Fruit fly (Drosophila melanogaster) whole organism: ENCODE results near the gene CG45075.

Experiments used
- CG8478 ChIP-seq: fragments of >200 bp; optimal IDR thresholded peaks from 2 replicates; lab custom pipeline; 2018; ENCODE audit warnings: inconsistent platforms
- Dll ChIP-seq: fragments of >200 bp; optimal IDR thresholded peaks from 2 replicates; lab custom pipeline; 2017
- EcR ChIP-seq, 2 experiments: fragments of >200 bp; optimal IDR thresholded peaks; 2 replicates each; lab custom pipeline; 2017; ENCODE audit warnings: missing biosample characterization in 2 of 2, missing genetic modification characterization in 2 of 2, missing genetic modification reagents in 2 of 2
- pan ChIP-seq: fragments of >200 bp; optimal IDR thresholded peaks from 2 replicates; lab custom pipeline; 2017
- psq ChIP-seq: fragments of >200 bp; optimal IDR thresholded peaks from 2 replicates; lab custom pipeline; 2017
- usp ChIP-seq: fragments of >200 bp; optimal IDR thresholded peaks from 2 replicates; lab custom pipeline; 2017; ENCODE audit warnings: missing biosample characterization, missing genetic modification characterization, mixed read lengths

The CG45075 gene

DNA sequence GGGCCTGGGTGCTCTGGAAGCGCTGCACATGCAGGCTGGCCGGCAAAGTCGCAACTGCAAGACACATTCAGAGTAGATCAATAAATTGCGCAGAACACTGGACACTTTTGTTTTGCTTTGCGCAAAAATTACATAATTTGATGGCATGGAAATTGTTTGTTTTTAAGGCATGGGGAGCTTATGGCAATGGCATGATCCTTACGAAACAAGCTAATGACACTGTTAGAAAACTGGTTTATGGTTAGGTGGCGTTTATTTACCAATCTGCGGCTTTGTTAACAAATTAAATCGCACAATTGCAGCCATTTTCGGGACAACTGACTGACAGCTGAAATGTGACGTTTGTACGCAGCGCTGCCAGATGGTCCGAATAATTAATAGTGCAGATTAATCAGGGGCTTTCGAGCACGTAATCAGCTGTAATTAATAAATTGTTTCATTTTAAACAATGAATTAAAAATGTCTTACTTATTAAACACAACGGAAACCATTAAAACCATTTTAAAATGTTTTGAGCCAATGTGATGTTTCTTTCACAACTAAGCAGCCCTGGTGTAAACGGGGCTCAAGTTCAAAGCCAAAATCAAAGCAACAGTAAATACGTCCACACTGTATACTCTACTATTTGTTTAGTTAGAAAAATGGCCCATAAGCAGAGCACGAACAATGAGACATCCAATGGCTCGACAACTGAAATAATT lies 28.7 kb upstream of the CG45075 start, which contains the start of the genes ND-51 and CG13994:
TSS of gene ND-51 (minus strand) at position 376 of the 701 bp plus-strand sequence.
TSS of gene CG13994 (plus strand) at position 608 of the 701 bp plus-strand sequence.
- TF ChIP-seq usp (GFP tag; lab: Kevin White, UChicago), result no peak
- no peak for TF ChIP-seq psq (lab: Kevin White, UChicago)
- no peak for TF ChIP-seq EcR (GFP tag; optimal IDR thresholded peaks at IDR 0.05; lab: Kevin White, UChicago)
- TF ChIP-seq pan (lab: Kevin White, UChicago), result no peak
- TF ChIP-seq CG8478 (lab: Kevin White, UChicago), result no peak
- no peak for TF ChIP-seq Dll (lab: Kevin White, UChicago)

DNA sequence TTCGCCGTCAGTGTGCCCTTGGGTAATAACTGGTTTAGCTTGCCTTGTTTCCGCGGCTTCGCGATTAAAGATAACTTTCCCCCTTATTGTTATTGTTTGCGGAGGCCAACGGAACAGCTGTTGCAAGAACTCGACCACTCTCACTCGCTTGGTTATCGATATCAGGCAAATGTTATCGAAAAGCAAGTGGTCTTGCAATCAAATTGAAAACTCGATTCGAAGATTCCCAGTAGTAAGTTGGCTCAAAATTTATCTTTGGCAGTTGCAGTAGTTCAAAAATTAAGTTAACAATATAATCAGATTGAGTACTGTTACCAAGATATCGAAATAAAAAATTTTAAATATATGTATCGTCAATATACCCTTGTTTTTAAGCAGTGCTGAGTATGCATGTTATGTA lies 25.4 kb upstream of the CG45075 start, which contains the start of the genes Fbw5 and CG9147:
TSS of gene Fbw5 (minus strand) at position 131 of the 400 bp plus-strand sequence.
TSS of gene CG9147 (plus strand) at position 175 of the 400 bp plus-strand sequence.
- TF ChIP-seq psq (lab: Kevin White, UChicago) (no peak), usp (GFP tag; lab: Kevin White, UChicago) (no peak), EcR (GFP tag; optimal IDR thresholded peaks at IDR 0.05; lab: Kevin White, UChicago) (no peak), Dll (lab: Kevin White, UChicago) (no peak), pan (lab: Kevin White, UChicago) (peak; percentile 97), CG8478 (lab: Kevin White, UChicago) (no peak)

DNA sequence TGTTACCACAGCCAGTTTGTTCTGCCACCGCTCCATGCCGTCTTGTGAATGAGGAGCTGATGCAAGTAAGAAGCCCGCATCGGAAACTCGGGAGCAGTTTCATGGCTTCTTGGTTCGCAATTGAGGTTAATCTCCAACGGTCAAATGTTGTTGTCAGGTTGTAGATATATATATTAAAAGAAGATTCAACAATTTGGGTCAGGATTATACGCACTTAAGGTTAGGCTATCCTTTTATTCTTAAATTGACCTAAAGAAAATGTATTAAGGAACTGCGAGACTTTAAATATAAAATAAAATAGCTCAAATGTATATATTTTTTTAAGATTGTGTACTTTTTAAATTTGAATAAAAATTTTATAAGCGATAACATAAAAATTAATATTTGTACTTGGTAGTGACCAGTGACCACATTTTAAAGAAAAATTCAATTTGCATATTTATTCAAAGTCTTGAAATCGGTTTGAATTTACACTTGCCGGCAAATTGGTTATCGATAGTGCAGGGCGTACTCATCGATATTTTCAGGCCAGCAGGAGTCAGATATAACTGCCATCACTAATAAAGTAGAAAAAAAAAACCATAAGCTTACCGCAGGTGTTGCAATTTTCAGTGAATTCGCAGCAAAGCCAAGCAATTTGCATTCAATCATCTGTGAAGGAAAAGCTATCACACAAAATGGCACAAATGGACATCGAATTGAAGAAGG lies 22.5 kb upstream of the CG45075 start, which contains the start of the genes CG9150 and Pfdn1:
TSS of gene CG9150 (minus strand) at position 51 of the 708 bp plus-strand sequence.
TSS of gene Pfdn1 (plus strand) at position 536 of the 708 bp plus-strand sequence.
- no peak for TF ChIP-seq EcR (GFP tag; optimal IDR thresholded peaks at IDR 0.05; lab: Kevin White, UChicago)

DNA sequence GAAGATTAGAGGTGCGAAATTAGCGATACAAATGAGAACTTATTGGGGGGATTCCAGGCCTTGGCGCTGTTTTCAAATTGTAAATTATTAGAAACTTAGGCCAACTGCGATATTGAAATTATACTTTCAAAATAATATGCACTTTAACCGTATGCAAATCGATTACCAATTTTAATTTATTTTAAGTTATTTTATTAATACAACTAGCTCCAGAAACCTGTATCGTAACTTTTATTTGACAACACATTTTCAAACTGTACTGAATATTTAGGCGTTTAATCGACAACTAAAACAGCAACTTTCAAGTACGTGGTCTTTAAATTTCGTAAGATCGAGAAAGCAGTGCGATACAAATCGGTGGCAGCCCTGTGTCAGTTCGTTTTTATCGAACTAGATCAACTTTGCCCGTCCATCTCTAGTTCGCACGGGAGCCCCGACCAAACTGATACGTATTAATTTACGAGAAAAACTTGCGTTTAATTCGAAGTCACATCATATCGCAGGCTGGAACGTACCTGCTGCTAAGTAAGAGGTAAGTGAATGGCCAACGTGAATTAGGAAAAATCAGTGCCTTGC lies 20.5 kb upstream of the CG45075 start, which contains the start of the genes CG9154 and Kr-h2:
TSS of gene CG9154 (minus strand) at position 31 of the 576 bp plus-strand sequence.
TSS of gene Kr-h2 (plus strand) at position 335 of the 576 bp plus-strand sequence.
- TF ChIP-seq Dll (lab: Kevin White, UChicago), result no peak
- no peak for TF ChIP-seq usp (GFP tag; lab: Kevin White, UChicago)
- no peak for TF ChIP-seq psq (lab: Kevin White, UChicago)
- TF ChIP-seq EcR (GFP tag; optimal IDR thresholded peaks at IDR 0.05; lab: Kevin White, UChicago), result no peak
- no peak for TF ChIP-seq pan (lab: Kevin White, UChicago)
- TF ChIP-seq CG8478 (lab: Kevin White, UChicago), result no peak

DNA sequence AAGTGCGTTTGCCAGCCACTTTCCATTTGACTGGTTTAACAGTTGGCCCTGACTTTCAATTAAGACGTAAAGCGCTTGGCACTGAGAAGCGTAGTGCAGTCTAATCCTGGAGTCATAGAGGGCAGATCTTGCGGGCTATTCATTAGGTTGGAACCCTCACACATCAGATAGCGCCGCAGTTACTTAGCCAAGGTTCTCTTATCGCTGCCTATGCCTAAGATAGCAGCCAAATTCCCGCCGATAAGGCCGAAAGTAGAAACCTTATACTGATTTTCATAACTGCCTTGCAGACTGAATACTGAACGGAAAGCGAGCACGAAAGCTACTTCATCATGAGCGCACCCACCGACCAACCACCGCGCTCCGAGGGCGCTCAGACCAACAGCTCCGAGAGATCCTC lies 19.1 kb upstream of the CG45075 start:
- no peak for TF ChIP-seq EcR (GFP tag; optimal IDR thresholded peaks at IDR 0.05; lab: Kevin White, UChicago)

DNA sequence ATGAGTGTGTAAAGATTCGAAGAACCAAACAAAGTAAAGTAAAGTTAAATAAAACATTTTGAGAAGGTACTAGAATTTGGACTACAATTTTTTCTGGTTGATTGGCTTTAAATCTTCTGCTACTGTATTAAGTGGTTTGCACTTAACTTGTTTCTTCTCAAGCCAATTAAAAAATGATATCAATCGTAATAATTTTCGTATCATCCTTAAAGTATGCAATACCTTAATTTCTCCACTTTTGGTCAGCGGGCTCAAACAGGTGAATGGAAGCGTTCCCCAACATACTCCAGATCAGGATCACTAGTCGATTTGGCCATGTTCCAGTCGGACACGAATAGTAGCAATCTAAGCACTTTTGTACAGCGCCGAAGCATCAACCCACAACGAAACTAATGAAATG lies 17.3 kb upstream of the CG45075 start:
- TF ChIP-seq psq (lab: Kevin White, UChicago) (no peak), Dll (lab: Kevin White, UChicago) (no peak), pan (lab: Kevin White, UChicago) (no peak), usp (GFP tag; lab: Kevin White, UChicago) (no peak), EcR (GFP tag; optimal IDR thresholded peaks at IDR 0.05; lab: Kevin White, UChicago) (no peak), CG8478 (lab: Kevin White, UChicago) (no peak)

DNA sequence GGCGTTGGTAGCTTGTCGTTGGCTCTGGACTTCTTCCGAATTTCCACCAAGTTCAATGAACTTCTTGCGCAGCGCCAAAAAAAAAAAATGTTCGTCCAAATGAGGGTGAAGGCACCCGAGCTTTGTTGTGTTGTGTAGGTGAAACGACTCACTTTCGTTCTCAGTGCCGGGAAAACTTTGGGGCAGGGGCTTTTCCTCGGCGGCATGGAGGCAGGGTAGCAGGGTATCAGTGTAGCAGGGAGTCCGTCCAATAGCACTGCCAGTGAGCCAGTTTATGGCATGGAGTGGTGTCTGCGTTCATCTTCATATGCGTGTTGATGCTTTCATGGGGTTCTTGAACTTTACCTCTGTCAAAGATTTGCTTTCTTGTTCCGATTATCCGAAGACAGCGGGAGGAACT lies 16.9 kb upstream of the CG45075 start:
- TF ChIP-seq Dll (lab: Kevin White, UChicago) (no peak), pan (lab: Kevin White, UChicago) (no peak), psq (lab: Kevin White, UChicago) (no peak), CG8478 (lab: Kevin White, UChicago) (no peak), usp (GFP tag; lab: Kevin White, UChicago) (no peak), EcR (GFP tag; optimal IDR thresholded peaks at IDR 0.05; lab: Kevin White, UChicago) (no peak)

DNA sequence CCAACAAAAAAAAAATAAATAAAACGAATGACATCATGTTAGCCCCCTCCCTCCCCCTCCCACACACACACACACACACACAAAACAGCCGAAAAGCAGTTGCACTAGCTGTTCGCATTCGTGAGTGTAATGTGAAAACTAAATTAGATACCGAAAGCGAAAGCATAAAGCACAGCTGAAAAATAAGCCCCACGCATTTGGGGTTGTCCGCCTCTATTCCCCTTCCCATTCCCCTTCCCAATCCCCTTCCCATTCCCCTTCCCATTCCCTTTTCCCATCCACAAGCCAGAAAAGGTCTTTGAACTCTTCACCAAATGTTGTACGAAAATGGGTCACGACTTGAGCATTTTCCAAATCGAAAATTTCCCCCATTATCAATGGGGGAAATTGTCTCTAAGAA lies 15.9 kb upstream of the CG45075 start:
- TF ChIP-seq psq (lab: Kevin White, UChicago), result no peak
- no peak for TF ChIP-seq usp (GFP tag; lab: Kevin White, UChicago)
- no peak for TF ChIP-seq EcR (GFP tag; optimal IDR thresholded peaks at IDR 0.05; lab: Kevin White, UChicago)
- TF ChIP-seq Dll (lab: Kevin White, UChicago), result no peak
- no peak for TF ChIP-seq CG8478 (lab: Kevin White, UChicago)
- TF ChIP-seq pan (lab: Kevin White, UChicago), result no peak

DNA sequence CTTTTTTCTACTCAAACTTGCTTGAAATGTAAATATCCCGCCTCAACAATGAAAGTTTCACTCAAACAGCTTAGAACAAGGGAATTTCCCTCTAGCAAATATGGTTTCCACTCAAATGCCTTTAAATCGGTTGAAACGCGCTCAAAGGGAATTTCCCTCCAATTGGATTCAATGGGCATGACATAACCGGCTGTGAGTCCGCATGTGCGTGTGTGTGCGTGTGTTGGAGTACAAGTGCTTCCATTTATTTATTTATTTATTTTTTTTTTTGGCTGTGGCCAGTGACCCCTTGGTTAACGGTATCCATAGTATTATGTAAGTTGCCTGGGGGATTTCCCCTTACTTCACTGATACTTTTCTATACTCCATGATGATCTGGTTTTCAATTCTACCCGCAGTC lies 15.1 kb upstream of the CG45075 start:
- no peak for TF ChIP-seq CG8478 (lab: Kevin White, UChicago)
- TF ChIP-seq usp (GFP tag; lab: Kevin White, UChicago), result no peak
- TF ChIP-seq EcR (GFP tag; optimal IDR thresholded peaks at IDR 0.05; lab: Kevin White, UChicago), result no peak
- no peak for TF ChIP-seq pan (lab: Kevin White, UChicago)
- no peak for TF ChIP-seq Dll (lab: Kevin White, UChicago)
- TF ChIP-seq psq (lab: Kevin White, UChicago), result no peak

DNA sequence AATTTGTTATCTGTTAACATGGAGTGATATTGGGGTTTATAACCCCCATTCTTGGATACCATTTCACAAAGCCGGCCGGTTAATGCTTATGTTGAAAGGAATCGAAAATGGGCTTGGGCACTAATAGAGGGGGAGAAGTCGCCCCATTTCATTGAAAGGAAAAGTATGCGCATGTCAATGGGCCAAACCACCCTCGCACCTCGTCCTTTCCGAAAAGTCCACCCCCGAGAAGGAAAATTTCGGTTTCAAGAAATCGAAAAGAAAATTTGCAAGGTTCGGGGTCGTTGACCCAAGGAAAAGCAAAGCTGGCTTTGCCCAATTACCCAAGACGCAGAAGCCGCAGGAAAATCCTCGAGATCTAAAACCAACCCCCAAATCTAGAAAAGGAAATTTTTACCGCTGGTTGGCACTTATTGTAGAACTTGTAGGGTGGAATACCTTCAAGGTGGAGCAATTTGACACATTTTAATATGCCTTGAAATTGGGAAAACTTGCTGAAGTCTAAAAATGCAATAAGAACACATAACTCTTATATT lies 14.3 kb upstream of the CG45075 start:
- TF ChIP-seq CG8478 (lab: Kevin White, UChicago) (no peak), EcR (GFP tag; optimal IDR thresholded peaks at IDR 0.05; lab: Kevin White, UChicago) (peak in 1 of 2 experiments; percentile 16), Dll (lab: Kevin White, UChicago) (no peak), psq (lab: Kevin White, UChicago) (no peak)

DNA sequence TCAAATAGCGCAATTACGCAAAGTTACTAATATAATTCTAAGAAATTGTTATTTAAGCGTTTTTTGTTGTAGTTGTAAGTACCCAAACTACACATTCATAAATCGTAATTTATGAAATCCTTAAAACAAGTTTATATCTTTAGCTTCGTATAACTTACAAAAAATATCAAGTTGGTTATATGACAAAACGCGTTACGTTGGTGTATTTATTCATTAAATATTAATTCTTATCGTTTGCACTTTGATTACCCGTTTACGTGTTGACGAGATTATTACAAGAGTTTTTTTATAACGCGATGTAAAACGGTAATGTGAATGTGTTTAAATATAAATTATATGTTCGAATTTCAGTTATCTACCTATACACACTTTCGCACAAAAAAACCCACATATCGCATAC lies 13.6 kb upstream of the CG45075 start:
- TF ChIP-seq EcR (GFP tag; optimal IDR thresholded peaks at IDR 0.05; lab: Kevin White, UChicago) (no peak), psq (lab: Kevin White, UChicago) (no peak), CG8478 (lab: Kevin White, UChicago) (no peak), pan (lab: Kevin White, UChicago) (no peak), usp (GFP tag; lab: Kevin White, UChicago) (no peak), Dll (lab: Kevin White, UChicago) (no peak)
